Fruit fly (Drosophila melanogaster) S2 (cell line): Measurements from ENCODE around the gene Saf-B.

Experiments used
- CG8478 ChIP-seq: fragments of >200 bp; optimal IDR thresholded peaks from 2 replicates; lab custom pipeline; 2018
- CTCF ChIP-seq, 2 experiments: fragments of >200 bp; optimal IDR thresholded peaks; 2 replicates each; lab custom pipeline; 2018

The Saf-B gene

DNA sequence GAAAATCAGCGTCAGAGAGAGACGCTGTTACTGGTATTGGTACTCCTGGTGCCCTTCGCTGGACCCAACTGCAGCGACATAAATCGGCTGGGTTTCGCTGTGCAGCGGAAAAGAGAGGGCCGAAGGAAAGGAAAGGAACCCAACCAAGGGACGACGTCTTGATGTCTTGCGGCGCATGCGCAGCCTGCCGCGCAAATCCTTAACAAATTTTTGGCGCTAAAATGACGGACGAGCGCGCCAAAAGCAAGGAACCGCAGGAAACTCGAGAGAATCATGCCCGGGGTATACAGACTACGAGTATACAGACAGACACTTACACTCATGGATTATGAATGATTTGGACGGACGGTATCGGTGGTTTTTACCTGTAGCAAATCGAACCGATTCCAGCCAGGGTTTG is 49.7 kb downstream of the Saf-B start:
- TF ChIP-seq CTCF (optimal IDR thresholded peaks at IDR 0.05; lab: Kevin White, UChicago) (no peak), CG8478 (lab: Kevin White, UChicago) (no peak)

dm6 chr3R:24867956-24868355 is 50.7 kb downstream of the Saf-B start:
- TF ChIP-seq CTCF (optimal IDR thresholded peaks at IDR 0.05; lab: Kevin White, UChicago) = no peak
- TF ChIP-seq CG8478 (lab: Kevin White, UChicago) = no peak

dm6 chr3R:24870389-24871048 is 53.3 kb downstream of the Saf-B start, which contains the start of gene CycB3:
Gene CycB3, minus strand, starts transcription at chr3R:24870816.
- TF ChIP-seq CG8478 (lab: Kevin White, UChicago) (no peak), CTCF (optimal IDR thresholded peaks at IDR 0.05; lab: Kevin White, UChicago) (peak in 1 of 2 experiments; percentile 24)
